Fruit fly (Drosophila melanogaster): ENCODE data around the gene CG31924.

dm6 chr2L:1361771-1362632, 7.3 kb upstream of the CG31924 start, which contains the start of gene NLaz:
- TF ChIP-seq CTCF (optimal IDR thresholded peaks at IDR 0.05) (peak; percentile 65 to 82), CG8478 (optimal IDR thresholded peaks at IDR 0.05) (no peak)

Measured in S2 (cell line).